Worm (Caenorhabditis elegans) whole organism, L1 larva: Measurements from ENCODE around the gene srw-57.

Source experiments
- alr-1 ChIP-seq: fragments of 200-800 bp; sonication (Bioruptor generic); optimal IDR thresholded peaks from 2 replicates; lab custom pipeline; 2018; ENCODE audit warnings: borderline replicate concordance, mild to moderate bottlenecking, missing genetic modification characterization, missing compliant biosample characterization
- egl-27 ChIP-seq, 2 experiments: fragments of 150-350 bp in 1 of 2; sonication (generic microtip); optimal IDR thresholded peaks; 3 replicates each; lab custom pipeline; 2017 to 2018; ENCODE audit warnings: missing biosample characterization in 2 of 2, missing genetic modification characterization in 2 of 2, missing genetic modification reagents in 2 of 2
- fkh-10 ChIP-seq: sonication (generic microtip); optimal IDR thresholded peaks from 2 replicates; lab custom pipeline; 2017; ENCODE audit warnings: missing biosample characterization, missing genetic modification reagents, missing genetic modification characterization
- jun-1 ChIP-seq: fragments of 150-350 bp; optimal IDR thresholded peaks from 2 replicates; lab custom pipeline; 2014; ENCODE audit warnings: missing biosample characterization, missing genetic modification reagents, missing genetic modification characterization
- mab-9 ChIP-seq: fragments of 200-800 bp; sonication (Bioruptor generic); IDR thresholded peaks from 2 replicates; pipeline ENCODE4 v1.3.6; 2022; ENCODE audit warnings: missing genetic modification reagents, missing genetic modification characterization, missing compliant biosample characterization
- nhr-11 ChIP-seq: fragments of 150-350 bp; optimal IDR thresholded peaks from 2 replicates; lab custom pipeline; 2014; ENCODE audit warnings: missing biosample characterization, missing genetic modification characterization
- nhr-47 ChIP-seq: sonication (generic microtip); optimal IDR thresholded peaks from 2 replicates; lab custom pipeline; 2016; ENCODE audit warnings: mild to moderate bottlenecking, missing genetic modification characterization, moderate library complexity, missing compliant biosample characterization
- nhr-77 ChIP-seq: fragments of 150-350 bp; optimal IDR thresholded peaks from 2 replicates; lab custom pipeline; 2014; ENCODE audit warnings: missing biosample characterization, missing genetic modification characterization
- pqm-1 ChIP-seq: sonication (generic microtip); optimal IDR thresholded peaks from 3 replicates; lab custom pipeline; 2017; ENCODE audit warnings: missing biosample characterization, missing genetic modification characterization
- unc-30 ChIP-seq: sonication (generic microtip); optimal IDR thresholded peaks from 2 replicates; lab custom pipeline; 2017; ENCODE audit warnings: missing biosample characterization, missing genetic modification characterization
- unc-62 ChIP-seq: fragments of 150-350 bp; optimal IDR thresholded peaks from 2 replicates; lab custom pipeline; 2014; ENCODE audit warnings: missing biosample characterization, missing genetic modification reagents, missing genetic modification characterization
- ztf-11 ChIP-seq, 2 experiments: sonication (generic microtip); optimal IDR thresholded peaks; 2 replicates each; lab custom pipeline; 2016 to 2017; ENCODE audit warnings: missing genetic modification characterization in 2 of 2, missing biosample characterization in 1 of 2, missing compliant biosample characterization in 1 of 2
- ztf-4 ChIP-seq: fragments of 150-350 bp; optimal IDR thresholded peaks from 2 replicates; lab custom pipeline; 2014; ENCODE audit warnings: missing biosample characterization, missing genetic modification characterization

DNA sequence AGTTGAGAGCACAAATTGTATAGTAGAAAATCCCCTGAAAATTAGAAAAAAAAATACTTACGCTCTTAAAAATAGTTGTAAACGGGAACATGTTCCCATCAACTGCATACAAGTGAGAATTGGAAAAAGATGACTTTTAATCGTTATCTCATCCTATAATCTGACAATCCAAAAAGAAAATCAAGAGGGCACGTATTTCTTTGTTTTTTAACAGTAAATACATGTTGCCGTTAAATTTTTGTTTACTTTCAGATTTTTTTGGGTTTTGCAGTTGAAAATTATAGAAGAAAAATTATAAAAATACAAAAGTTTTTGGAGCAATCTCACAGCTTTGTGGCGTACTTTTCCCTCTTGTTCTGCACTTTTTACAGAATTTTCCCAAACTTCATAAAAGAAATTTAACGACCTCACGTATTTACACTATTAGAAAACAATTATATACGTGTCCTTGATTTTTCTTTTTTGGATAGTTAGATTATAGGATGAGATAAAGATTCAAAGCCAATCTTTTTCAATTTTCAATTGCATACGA is 41.9 kb upstream of the srw-57 start, which contains the start of the genes C06C6.9 and C06C6.8:
- TF ChIP-seq alr-1 (no peak), unc-30 (tag; lab: Kevin White, UChicago) (no peak), unc-62 (GFP tag; lab: Kevin White, UChicago) (no peak), egl-27 (tag; optimal IDR thresholded peaks at IDR 0.05; lab: Kevin White, UChicago) (no peak), nhr-11 (tag; lab: Kevin White, UChicago) (no peak), ztf-11 (tag; optimal IDR thresholded peaks at IDR 0.05; lab: Kevin White, UChicago) (no peak), mab-9 (GFP tag; lab: Robert Waterston, UW) (no peak), jun-1 (no peak), pqm-1 (no peak), nhr-77 (tag; lab: Kevin White, UChicago) (no peak), ztf-4 (no peak), fkh-10 (GFP tag; lab: Kevin White, UChicago) (no peak), nhr-47 (no peak)
